Fruit fly (Drosophila melanogaster): ENCODE results near the gene CG42728.

- no peak for TF ChIP-seq pan (optimal IDR thresholded peaks at IDR 0.05)
- TF ChIP-seq psq (optimal IDR thresholded peaks at IDR 0.05) = no peak
- no peak for TF ChIP-seq CG8478 (optimal IDR thresholded peaks at IDR 0.05)
- no peak for TF ChIP-seq usp (GFP tag; optimal IDR thresholded peaks at IDR 0.05)
- TF ChIP-seq EcR (GFP tag; optimal IDR thresholded peaks at IDR 0.05) = no peak
Observed at dm6 chr3L:15514405-15514804, 13.6 kb downstream of the CG42728 start.

Measured in whole organism.